Worm (Caenorhabditis elegans): ENCODE measurements around the gene srbc-66.

ce11 chrV:3555986-3556385, 25.5 kb downstream of the srbc-66 start, which contains the start of gene grl-30:
- TF ChIP-seq unc-62 (GFP tag; optimal IDR thresholded peaks at IDR 0.05) (no peak), ama-1 (optimal IDR thresholded peaks at IDR 0.05) (no peak), snpc-4 (tag; optimal IDR thresholded peaks at IDR 0.05) (no peak), F13H6.1 (tag; optimal IDR thresholded peaks at IDR 0.05) (no peak), ztf-11 (tag; optimal IDR thresholded peaks at IDR 0.05) (no peak), nhr-237 (tag; optimal IDR thresholded peaks at IDR 0.05) (no peak), lin-39 (tag; optimal IDR thresholded peaks at IDR 0.05) (no peak), zag-1 (tag; optimal IDR thresholded peaks at IDR 0.05) (no peak), mdl-1 (tag; optimal IDR thresholded peaks at IDR 0.05) (no peak), nhr-12 (tag; optimal IDR thresholded peaks at IDR 0.05) (no peak)
